Fruit fly (Drosophila melanogaster) whole organism, prepupa: ENCODE measurements around the gene ksh.
A peak's percentile ranks its signal among the peaks of the same experiment; 100 is the strongest.

Experiments used
- CG10631 ChIP-seq: fragments of 200-800 bp; sonication (Bioruptor generic); optimal IDR thresholded peaks from 2 replicates; lab custom pipeline; 2016; ENCODE audit warnings: missing biosample characterization, missing genetic modification characterization
- CG10669 ChIP-seq: fragments of 200-800 bp; sonication (Bioruptor generic); optimal IDR thresholded peaks from 3 replicates; lab custom pipeline; 2018; ENCODE audit warnings: missing biosample characterization, mild to moderate bottlenecking, missing genetic modification characterization, moderate library complexity
- CG15336 ChIP-seq: fragments of 200-800 bp; sonication (Bioruptor generic); IDR thresholded peaks from 2 replicates; pipeline ENCODE4 v1.3.6; 2022; ENCODE audit warnings: missing biosample characterization, missing genetic modification characterization
- CG1621 ChIP-seq: fragments of 200-800 bp; sonication (Bioruptor generic); optimal IDR thresholded peaks from 3 replicates; lab custom pipeline; 2018; ENCODE audit warnings: missing biosample characterization, mild to moderate bottlenecking, missing genetic modification characterization
- CG16779 ChIP-seq: fragments of 200-800 bp; sonication (Bioruptor generic); optimal IDR thresholded peaks from 3 replicates; lab custom pipeline; 2017; ENCODE audit warnings: missing biosample characterization, mild to moderate bottlenecking, missing genetic modification characterization
- CG3032 ChIP-seq: fragments of 200-800 bp; optimal IDR thresholded peaks from 2 replicates; lab custom pipeline; 2019; ENCODE audit warnings: missing biosample characterization, mild to moderate bottlenecking, missing genetic modification characterization, moderate library complexity
- CG31627 ChIP-seq: fragments of 200-800 bp; sonication (Bioruptor generic); optimal IDR thresholded peaks from 3 replicates; lab custom pipeline; 2016; ENCODE audit warnings: missing biosample characterization, missing genetic modification characterization
- CG3919 ChIP-seq: fragments of 200-800 bp; sonication (Bioruptor generic); optimal IDR thresholded peaks from 3 replicates; lab custom pipeline; 2016; ENCODE audit warnings: missing biosample characterization, missing genetic modification characterization
- CG4318 ChIP-seq: fragments of 200-800 bp; sonication (Bioruptor generic); optimal IDR thresholded peaks from 3 replicates; lab custom pipeline; 2017; ENCODE audit warnings: missing biosample characterization, mild to moderate bottlenecking, missing genetic modification characterization
- CG6163 ChIP-seq: fragments of 200-800 bp; sonication (Bioruptor generic); IDR thresholded peaks from 3 replicates; pipeline ENCODE4 v1.3.6; 2022; ENCODE audit warnings: missing biosample characterization, missing genetic modification characterization
- CG6792 ChIP-seq: fragments of 200-800 bp; sonication (Bioruptor generic); optimal IDR thresholded peaks from 3 replicates; lab custom pipeline; 2016; ENCODE audit warnings: missing biosample characterization, missing genetic modification characterization
- CG6808 ChIP-seq: fragments of 200-800 bp; sonication (Bioruptor generic); optimal IDR thresholded peaks from 3 replicates; lab custom pipeline; 2017; ENCODE audit warnings: missing biosample characterization, missing genetic modification characterization, mild to moderate bottlenecking, moderate library complexity, missing genetic modification reagents
- CG6854 ChIP-seq: fragments of 200-800 bp; sonication (Bioruptor generic); optimal IDR thresholded peaks from 2 replicates; lab custom pipeline; 2017; ENCODE audit warnings: missing biosample characterization, mild to moderate bottlenecking, missing genetic modification characterization
- CG7368 ChIP-seq: fragments of 200-800 bp; sonication (Bioruptor generic); optimal IDR thresholded peaks from 3 replicates; lab custom pipeline; 2016; ENCODE audit warnings: missing biosample characterization, missing genetic modification characterization
- CG8119 ChIP-seq: fragments of 200-800 bp; sonication (Bioruptor generic); IDR thresholded peaks from 3 replicates; pipeline ENCODE4 v1.3.6; 2022; ENCODE audit warnings: missing biosample characterization, missing genetic modification characterization
- CG8319 ChIP-seq: fragments of 200-800 bp; sonication (Bioruptor generic); optimal IDR thresholded peaks from 3 replicates; lab custom pipeline; 2016; ENCODE audit warnings: missing biosample characterization, missing genetic modification characterization
- CG8632 ChIP-seq: fragments of 200-800 bp; sonication (Bioruptor generic); optimal IDR thresholded peaks from 3 replicates; lab custom pipeline; 2016; ENCODE audit warnings: missing biosample characterization, missing genetic modification characterization
- CG9139 ChIP-seq: fragments of 200-800 bp; sonication (Bioruptor generic); optimal IDR thresholded peaks from 3 replicates; lab custom pipeline; 2017; ENCODE audit warnings: missing biosample characterization, mild to moderate bottlenecking, missing genetic modification characterization
- Eip75B ChIP-seq: fragments of 200-800 bp; sonication (Bioruptor generic); optimal IDR thresholded peaks from 3 replicates; lab custom pipeline; 2016; ENCODE audit warnings: missing biosample characterization, missing genetic modification characterization
- Ets96B ChIP-seq: fragments of 200-800 bp; optimal IDR thresholded peaks from 2 replicates; lab custom pipeline; 2019; ENCODE audit warnings: missing biosample characterization, mild to moderate bottlenecking, missing genetic modification characterization, moderate library complexity
- Hr38 ChIP-seq: sonication (Bioruptor generic); optimal IDR thresholded peaks from 2 replicates; lab custom pipeline; 2016; ENCODE audit warnings: missing biosample characterization, missing genetic modification characterization
- Hr39 ChIP-seq: fragments of 200-800 bp; sonication (Bioruptor generic); optimal IDR thresholded peaks from 2 replicates; lab custom pipeline; 2016; ENCODE audit warnings: missing biosample characterization, missing genetic modification characterization
- Hr4 ChIP-seq: fragments of 200-800 bp; sonication (Bioruptor generic); optimal IDR thresholded peaks from 3 replicates; lab custom pipeline; 2016; ENCODE audit warnings: missing biosample characterization, missing genetic modification characterization
- Lpt ChIP-seq: fragments of 200-800 bp; sonication (Bioruptor generic); optimal IDR thresholded peaks from 3 replicates; lab custom pipeline; 2016; ENCODE audit warnings: missing biosample characterization, missing genetic modification characterization
- Met ChIP-seq: fragments of 200-800 bp; sonication (Bioruptor generic); optimal IDR thresholded peaks from 3 replicates; lab custom pipeline; 2016; ENCODE audit warnings: missing biosample characterization, missing genetic modification characterization
- OdsH ChIP-seq: fragments of 200-800 bp; sonication (Bioruptor generic); optimal IDR thresholded peaks from 3 replicates; lab custom pipeline; 2016; ENCODE audit warnings: missing biosample characterization, missing genetic modification characterization
- Smox ChIP-seq: fragments of 200-800 bp; sonication (Bioruptor generic); optimal IDR thresholded peaks from 3 replicates; lab custom pipeline; 2016; ENCODE audit warnings: missing biosample characterization, missing genetic modification characterization
- Sox15 ChIP-seq: fragments of 200-800 bp; sonication (Bioruptor generic); optimal IDR thresholded peaks from 3 replicates; lab custom pipeline; 2016; ENCODE audit warnings: missing biosample characterization, missing genetic modification characterization
- achi ChIP-seq: fragments of 200-800 bp; sonication (Bioruptor generic); optimal IDR thresholded peaks from 3 replicates; lab custom pipeline; 2016; ENCODE audit warnings: missing biosample characterization, missing genetic modification characterization
- acj6 ChIP-seq: fragments of 200-800 bp; sonication (Bioruptor generic); optimal IDR thresholded peaks from 3 replicates; lab custom pipeline; 2016; ENCODE audit warnings: missing biosample characterization, missing genetic modification characterization
- cyc ChIP-seq: fragments of 200-800 bp; sonication (Bioruptor generic); optimal IDR thresholded peaks from 3 replicates; lab custom pipeline; 2016; ENCODE audit warnings: missing biosample characterization, missing genetic modification characterization
- dac ChIP-seq: fragments of 200-800 bp; sonication (Bioruptor generic); optimal IDR thresholded peaks from 2 replicates; lab custom pipeline; 2017; ENCODE audit warnings: missing biosample characterization, mild to moderate bottlenecking, missing genetic modification characterization
- dsx ChIP-seq: fragments of 200-800 bp; optimal IDR thresholded peaks from 3 replicates; lab custom pipeline; 2019; ENCODE audit warnings: missing biosample characterization, mild to moderate bottlenecking, missing genetic modification characterization, moderate library complexity; ENCODE audit not compliant: poor library complexity, severe bottlenecking
- eg ChIP-seq: fragments of 200-800 bp; sonication (Bioruptor generic); IDR thresholded peaks from 3 replicates; pipeline ENCODE4 v1.3.6; 2022; ENCODE audit warnings: missing biosample characterization, missing genetic modification characterization
- fd59A ChIP-seq: fragments of 200-800 bp; sonication (Bioruptor generic); optimal IDR thresholded peaks from 2 replicates; lab custom pipeline; 2017; ENCODE audit warnings: missing biosample characterization, mild to moderate bottlenecking, missing genetic modification characterization, missing genetic modification reagents
- fkh ChIP-seq: fragments of 200-800 bp; sonication (Bioruptor generic); optimal IDR thresholded peaks from 3 replicates; lab custom pipeline; 2017; ENCODE audit warnings: missing biosample characterization, mild to moderate bottlenecking, missing genetic modification characterization, moderate library complexity
- lz ChIP-seq: fragments of 200-800 bp; sonication (Bioruptor generic); optimal IDR thresholded peaks from 3 replicates; lab custom pipeline; 2016; ENCODE audit warnings: missing biosample characterization, missing genetic modification characterization
- net ChIP-seq: fragments of 200-800 bp; sonication (Bioruptor generic); optimal IDR thresholded peaks from 3 replicates; lab custom pipeline; 2016; ENCODE audit warnings: missing biosample characterization, missing genetic modification characterization
- pdm3 ChIP-seq: fragments of 200-800 bp; sonication (Bioruptor generic); optimal IDR thresholded peaks from 3 replicates; lab custom pipeline; 2016; ENCODE audit warnings: missing biosample characterization, missing genetic modification characterization
- salr ChIP-seq, 2 experiments: fragments of 200-800 bp; sonication (Bioruptor generic); optimal IDR thresholded peaks; 3 replicates each; lab custom pipeline; 2016 to 2018; ENCODE audit warnings: missing biosample characterization in 2 of 2, missing genetic modification characterization in 2 of 2, mild to moderate bottlenecking in 1 of 2
- spab ChIP-seq: fragments of 200-800 bp; sonication (Bioruptor generic); optimal IDR thresholded peaks from 2 replicates; lab custom pipeline; 2017; ENCODE audit warnings: missing biosample characterization, mild to moderate bottlenecking, missing genetic modification characterization, missing genetic modification reagents
- svp ChIP-seq: fragments of 200-800 bp; sonication (Bioruptor generic); peaks from one replicate; lab custom pipeline; 2016; ENCODE audit warnings: missing biosample characterization, missing genetic modification characterization
- topi ChIP-seq: fragments of 200-800 bp; sonication (Bioruptor generic); optimal IDR thresholded peaks from 3 replicates; lab custom pipeline; 2016; ENCODE audit warnings: missing biosample characterization, missing genetic modification characterization
- vri ChIP-seq: fragments of 200-800 bp; sonication (Bioruptor generic); optimal IDR thresholded peaks from 3 replicates; lab custom pipeline; 2016; ENCODE audit warnings: missing biosample characterization, mild to moderate bottlenecking, missing genetic modification characterization

The ksh gene

DNA sequence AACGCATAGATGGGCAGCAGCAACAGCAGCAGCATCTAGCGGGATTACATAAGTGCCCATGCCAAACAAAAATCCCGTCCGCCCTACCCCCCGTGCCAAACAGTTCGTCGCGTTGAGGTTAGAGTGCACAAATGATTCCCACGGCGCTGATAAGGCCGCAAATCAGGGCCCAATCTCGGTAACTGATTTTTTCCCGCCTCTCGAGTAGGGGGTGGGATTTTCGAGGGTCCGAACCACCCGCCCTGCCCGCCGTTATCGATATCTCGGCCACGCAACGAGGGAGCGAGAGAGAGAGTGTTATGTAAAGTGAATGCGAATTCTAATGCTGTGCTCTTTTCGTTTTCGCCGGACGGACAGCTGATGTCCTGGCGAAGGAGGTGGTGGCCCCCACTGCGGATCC lies 26.1 kb upstream of the ksh start:
- TF ChIP-seq vri (GFP tag; lab: Kevin White, UChicago) (peak; percentile 67), CG9139 (GFP tag; lab: Kevin White, UChicago) (no peak), svp (GFP tag; lab: Kevin White, UChicago) (peak; percentile 74)

DNA sequence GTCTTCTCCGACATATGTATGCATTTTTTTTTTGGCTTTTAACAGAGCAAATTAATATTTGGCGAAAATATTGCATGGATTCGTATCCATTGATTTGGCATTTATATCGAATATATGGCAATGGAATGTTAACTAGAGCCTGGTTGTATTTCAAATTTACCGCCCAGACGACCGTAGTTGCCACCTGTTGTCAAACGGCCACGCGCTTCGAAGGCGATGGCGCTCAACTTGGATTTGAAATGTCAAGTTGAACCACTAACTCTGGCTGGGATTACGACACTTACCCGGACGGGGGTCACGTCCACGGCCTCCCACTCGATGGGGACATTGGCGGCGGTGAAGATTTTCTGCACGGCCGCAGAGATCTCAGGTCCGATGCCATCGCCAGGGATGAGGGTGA lies 25.6 kb upstream of the ksh start:
- TF ChIP-seq Sox15 (GFP tag; lab: Kevin White, UChicago), result no peak
- TF ChIP-seq CG16779 (tag; lab: Kevin White, UChicago), result no peak
- TF ChIP-seq CG1621 (tag; lab: Kevin White, UChicago), result no peak
- no peak for TF ChIP-seq Ets96B (tag; lab: Kevin White, UChicago)
- no peak for TF ChIP-seq net (GFP tag; lab: Kevin White, UChicago)
- no peak for TF ChIP-seq pdm3 (GFP tag; lab: Kevin White, UChicago)
- no peak for TF ChIP-seq cyc
- no peak for TF ChIP-seq Eip75B (GFP tag; lab: Kevin White, UChicago)
- no peak for TF ChIP-seq CG8319 (GFP tag; lab: Kevin White, UChicago)
- TF ChIP-seq Lpt (GFP tag; lab: Kevin White, UChicago), result no peak
- no peak for TF ChIP-seq CG6854
- TF ChIP-seq CG15336 (GFP tag; lab: Robert Waterston, UW), result no peak
- no peak for TF ChIP-seq acj6 (GFP tag; lab: Kevin White, UChicago)
- no peak for TF ChIP-seq eg (GFP tag; lab: Robert Waterston, UW)
- no peak for TF ChIP-seq CG8632 (GFP tag; lab: Kevin White, UChicago)
- no peak for TF ChIP-seq achi (GFP tag; lab: Kevin White, UChicago)
- no peak for TF ChIP-seq topi
- no peak for TF ChIP-seq CG6808 (GFP tag; lab: Kevin White, UChicago)
- no peak for TF ChIP-seq fkh (GFP tag; lab: Kevin White, UChicago)
- TF ChIP-seq Hr4 (GFP tag; lab: Kevin White, UChicago), result no peak

DNA sequence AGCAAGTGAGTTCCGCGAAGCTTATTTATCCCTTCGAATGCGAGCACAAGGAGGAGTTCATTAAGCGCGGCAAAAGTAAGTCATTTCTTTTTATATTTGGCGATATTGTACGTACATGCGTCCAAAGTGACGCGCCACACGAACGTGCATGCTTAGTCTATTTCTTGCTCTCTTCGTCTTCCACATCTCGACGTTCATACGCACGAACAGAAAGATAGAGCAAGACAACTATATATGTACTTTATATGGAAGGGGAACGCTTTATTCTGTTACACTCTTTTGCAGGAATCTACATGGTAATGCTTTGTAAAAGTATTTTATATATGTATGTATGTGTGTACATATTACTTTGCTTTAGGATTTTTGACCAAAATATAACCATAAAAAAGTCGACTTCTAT lies 15.4 kb upstream of the ksh start:
- no peak for TF ChIP-seq Hr39
- no peak for TF ChIP-seq CG10669 (GFP tag; lab: Kevin White, UChicago)
- TF ChIP-seq CG3032, result no peak
- no peak for TF ChIP-seq lz (GFP tag; lab: Kevin White, UChicago)
- no peak for TF ChIP-seq spab (GFP tag; lab: Kevin White, UChicago)
- no peak for TF ChIP-seq Smox (GFP tag; lab: Kevin White, UChicago)
- TF ChIP-seq salr (GFP tag; optimal IDR thresholded peaks at IDR 0.05; lab: Kevin White, UChicago), result no peak
- TF ChIP-seq, all 60 proteins: peak for 0

DNA sequence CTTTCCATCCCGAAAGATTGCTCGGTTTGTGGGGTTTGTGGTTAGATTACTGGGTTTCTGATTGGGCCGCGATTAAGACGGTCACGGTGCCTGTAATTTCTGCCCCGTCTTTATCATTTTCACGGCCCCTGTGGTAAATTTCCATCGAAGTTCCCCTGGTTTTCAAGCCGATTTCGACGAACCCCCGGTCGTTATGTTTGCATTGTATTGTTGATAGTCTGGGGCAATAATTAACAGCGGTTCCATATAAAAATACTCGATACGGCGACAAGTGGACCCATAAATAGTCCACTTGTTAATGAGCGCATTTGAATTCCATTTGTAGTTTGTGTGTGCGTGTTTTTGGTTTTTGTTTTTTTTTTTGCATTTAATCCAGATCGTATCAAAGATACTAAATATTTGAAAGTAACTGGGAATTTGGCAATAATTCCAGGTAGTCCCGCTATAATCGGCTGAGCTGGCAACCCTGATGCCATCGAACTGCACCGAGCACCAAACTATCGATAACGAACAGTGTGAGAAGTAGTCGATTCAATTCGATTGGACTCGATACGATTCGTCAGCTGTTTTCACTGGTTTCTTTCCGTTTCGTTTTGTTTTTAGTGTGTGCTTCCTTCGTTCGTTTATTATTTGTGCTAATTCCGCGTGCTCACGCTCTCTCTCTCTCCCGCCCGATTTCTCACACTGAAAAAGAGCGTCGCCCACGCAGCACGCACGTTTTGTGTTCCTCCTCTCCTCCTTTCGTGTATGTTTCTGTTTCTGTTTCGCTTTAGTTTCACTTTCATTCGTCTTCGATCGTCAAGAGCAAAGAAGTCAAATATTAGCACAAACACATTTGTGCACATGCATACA lies 10.8 kb upstream of the ksh start:
- TF ChIP-seq CG10669 (GFP tag; lab: Kevin White, UChicago) (no peak), fd59A (GFP tag; lab: Kevin White, UChicago) (no peak), OdsH (no peak), CG31627 (GFP tag; lab: Kevin White, UChicago) (peak; percentile 27), CG4318 (GFP tag; lab: Kevin White, UChicago) (no peak), CG3919 (GFP tag; lab: Kevin White, UChicago) (peak; percentile 0), CG8632 (GFP tag; lab: Kevin White, UChicago) (no peak), Met (GFP tag; lab: Kevin White, UChicago) (no peak), pdm3 (GFP tag; lab: Kevin White, UChicago) (no peak), dsx (GFP tag; lab: Kevin White, UChicago) (no peak), CG6792 (GFP tag; lab: Kevin White, UChicago) (peak; percentile 2), acj6 (GFP tag; lab: Kevin White, UChicago) (no peak), CG10631 (no peak), CG8119 (GFP tag; lab: Robert Waterston, UW) (no peak), Eip75B (GFP tag; lab: Kevin White, UChicago) (peak; percentile 41), dac (GFP tag; lab: Kevin White, UChicago) (no peak), vri (GFP tag; lab: Kevin White, UChicago) (no peak), spab (GFP tag; lab: Kevin White, UChicago) (no peak), CG6163 (peak; percentile 56; the same call in 2 of the 3 replicates), svp (GFP tag; lab: Kevin White, UChicago) (peak; percentile 93), CG6808 (GFP tag; lab: Kevin White, UChicago) (no peak), Hr38 (GFP tag; lab: Kevin White, UChicago) (no peak), lz (GFP tag; lab: Kevin White, UChicago) (peak; percentile 26), Hr39 (no peak), CG7368 (GFP tag; lab: Kevin White, UChicago) (no peak), fkh (GFP tag; lab: Kevin White, UChicago) (no peak)
